Worm (Caenorhabditis elegans) whole organism, early embryonic: Measurements from ENCODE around the gene str-231.

Experiments
- B0310.2 ChIP-seq: sonication (generic microtip); optimal IDR thresholded peaks from 2 replicates; lab custom pipeline; 2016; ENCODE audit warnings: mild to moderate bottlenecking, missing genetic modification characterization, missing compliant biosample characterization
- F13C5.2 ChIP-seq: sonication (generic microtip); optimal IDR thresholded peaks from 2 replicates; lab custom pipeline; 2017; ENCODE audit warnings: mild to moderate bottlenecking, missing genetic modification characterization, inconsistent platforms, missing compliant biosample characterization
- aly-1 ChIP-seq: sonication (generic microtip); optimal IDR thresholded peaks from 2 replicates; lab custom pipeline; 2016; ENCODE audit warnings: missing genetic modification characterization, missing compliant biosample characterization
- ama-1 ChIP-seq: fragments of 150-350 bp; optimal IDR thresholded peaks from 2 replicates; lab custom pipeline; 2014
- ceh-13 ChIP-seq: fragments of 200-800 bp; sonication (Bioruptor generic); optimal IDR thresholded peaks from 2 replicates; lab custom pipeline; 2018; ENCODE audit warnings: mild to moderate bottlenecking, missing genetic modification characterization, missing compliant biosample characterization
- ceh-36 ChIP-seq: sonication (generic microtip); optimal IDR thresholded peaks from 2 replicates; lab custom pipeline; 2016; ENCODE audit warnings: missing genetic modification characterization, inconsistent platforms, missing compliant biosample characterization
- ets-7 ChIP-seq: sonication (generic microtip); optimal IDR thresholded peaks from 2 replicates; lab custom pipeline; 2016; ENCODE audit warnings: missing genotype, missing genetic modification characterization, missing compliant biosample characterization
- flt-1 ChIP-seq: fragments of 200-800 bp; sonication (Bioruptor generic); IDR thresholded peaks from 2 replicates; pipeline ENCODE4 v1.3.6; 2022; ENCODE audit warnings: missing genetic modification characterization, missing compliant biosample characterization
- hmbx-1 ChIP-seq: sonication (generic microtip); optimal IDR thresholded peaks from 2 replicates; lab custom pipeline; 2016; ENCODE audit warnings: mild to moderate bottlenecking, missing genetic modification characterization, missing compliant biosample characterization
- hmg-4 ChIP-seq: fragments of 200-800 bp; sonication (Bioruptor generic); optimal IDR thresholded peaks from 2 replicates; lab custom pipeline; 2018; ENCODE audit warnings: mild to moderate bottlenecking, missing genetic modification characterization, missing compliant biosample characterization
- hnd-1 ChIP-seq: sonication (generic microtip); optimal IDR thresholded peaks from 2 replicates; lab custom pipeline; 2016; ENCODE audit warnings: missing genetic modification characterization, missing compliant biosample characterization
- pes-1 ChIP-seq: fragments of 200-800 bp; sonication (Bioruptor generic); IDR thresholded peaks from 2 replicates; pipeline ENCODE4 v1.3.6; 2022; ENCODE audit warnings: missing genetic modification reagents, missing genetic modification characterization, missing compliant biosample characterization
- scrt-1 ChIP-seq: fragments of 200-800 bp; sonication (Bioruptor generic); IDR thresholded peaks from 2 replicates; pipeline ENCODE4 v1.3.6; 2022; ENCODE audit warnings: missing genetic modification characterization, missing compliant biosample characterization
- sea-1 ChIP-seq: fragments of 200-800 bp; sonication (Bioruptor generic); conservative IDR thresholded peaks from 2 replicates; pipeline ENCODE4 v1.3.6; 2022; ENCODE audit warnings: missing genetic modification characterization, missing compliant biosample characterization
- tbx-11 ChIP-seq: fragments of 200-800 bp; sonication (Bioruptor generic); IDR thresholded peaks from 2 replicates; pipeline ENCODE4 v1.3.6; 2022; ENCODE audit warnings: missing genetic modification characterization, missing compliant biosample characterization
- tbx-37 ChIP-seq: fragments of 200-800 bp; sonication (Bioruptor generic); conservative IDR thresholded peaks from 2 replicates; pipeline ENCODE4 v1.3.6; 2022; ENCODE audit warnings: missing genetic modification reagents, missing genetic modification characterization, missing compliant biosample characterization
- tra-4 ChIP-seq: sonication (generic microtip); optimal IDR thresholded peaks from 2 replicates; lab custom pipeline; 2017; ENCODE audit warnings: missing genetic modification characterization, missing compliant biosample characterization

The str-231 gene

ce11 chrV:16007505-16007904, at the start of gene str-231:
TSS of gene str-231 (minus strand) at chrV:16007605.
- TF ChIP-seq ets-7 (tag; lab: Kevin White, UChicago): no peak

ce11 chrV:16057010-16057463, 49.6 kb upstream of the str-231 start, which contains the start of gene F14H3.5:
TSS of gene F14H3.5 (minus strand) at chrV:16057060.
- TF ChIP-seq B0310.2 (tag; lab: Kevin White, UChicago): no peak
- TF ChIP-seq tra-4 (tag; lab: Kevin White, UChicago): no peak
- TF ChIP-seq flt-1: no peak
- TF ChIP-seq hmbx-1 (tag; lab: Kevin White, UChicago): no peak
- TF ChIP-seq F13C5.2 (tag; lab: Kevin White, UChicago): no peak
- no peak for TF ChIP-seq scrt-1 (GFP tag; lab: Robert Waterston, UW)
- no peak for TF ChIP-seq aly-1 (tag; lab: Kevin White, UChicago)
- no peak for TF ChIP-seq pes-1 (GFP tag; lab: Robert Waterston, UW)
- no peak for TF ChIP-seq ceh-13 (GFP tag; lab: Kevin White, UChicago)
- no peak for TF ChIP-seq sea-1
- no peak for TF ChIP-seq tbx-11 (GFP tag; lab: Robert Waterston, UW)
- TF ChIP-seq ama-1 (lab: Kevin White, UChicago): no peak
- TF ChIP-seq ets-7 (tag; lab: Kevin White, UChicago): no peak
- TF ChIP-seq ceh-36 (tag; lab: Kevin White, UChicago): no peak
- TF ChIP-seq tbx-37 (GFP tag; lab: Robert Waterston, UW): no peak
- no peak for TF ChIP-seq hnd-1 (tag; lab: Kevin White, UChicago)
- TF ChIP-seq hmg-4 (GFP tag; lab: Kevin White, UChicago): no peak

- TF ChIP-seq ceh-13 (GFP tag; lab: Kevin White, UChicago) (no peak), tbx-37 (GFP tag; lab: Robert Waterston, UW) (no peak), aly-1 (tag; lab: Kevin White, UChicago) (no peak)
Observed at ce11 chrV:16055031-16055430, 47.6 kb upstream of the str-231 start, which contains the start of gene F14H3.4. TSS of gene F14H3.4 (minus strand) at chrV:16055072.

- no peak for TF ChIP-seq ets-7 (tag; lab: Kevin White, UChicago)
- no peak for TF ChIP-seq sea-1
- TF ChIP-seq B0310.2 (tag; lab: Kevin White, UChicago): no peak
- no peak for TF ChIP-seq ceh-13 (GFP tag; lab: Kevin White, UChicago)
- TF ChIP-seq ama-1 (lab: Kevin White, UChicago): no peak
- TF ChIP-seq aly-1 (tag; lab: Kevin White, UChicago): no peak
- no peak for TF ChIP-seq scrt-1 (GFP tag; lab: Robert Waterston, UW)
- no peak for TF ChIP-seq hmbx-1 (tag; lab: Kevin White, UChicago)
- TF ChIP-seq flt-1: no peak
- no peak for TF ChIP-seq pes-1 (GFP tag; lab: Robert Waterston, UW)
- no peak for TF ChIP-seq tbx-37 (GFP tag; lab: Robert Waterston, UW)
- no peak for TF ChIP-seq hnd-1 (tag; lab: Kevin White, UChicago)
Observed at ce11 chrV:16053373-16053772, 46.0 kb upstream of the str-231 start, which contains the start of gene F14H3.3. TSS of gene F14H3.3 (minus strand) at chrV:16053473.

ce11 chrV:16049177-16049576, 41.8 kb upstream of the str-231 start, which contains the start of gene best-12:
TSS of gene best-12 (plus strand) at chrV:16049477.
- TF ChIP-seq pes-1 (GFP tag; lab: Robert Waterston, UW): no peak
- TF ChIP-seq ama-1 (lab: Kevin White, UChicago): no peak
- no peak for TF ChIP-seq hmbx-1 (tag; lab: Kevin White, UChicago)
- no peak for TF ChIP-seq sea-1
- TF ChIP-seq hnd-1 (tag; lab: Kevin White, UChicago): no peak
- no peak for TF ChIP-seq aly-1 (tag; lab: Kevin White, UChicago)
- TF ChIP-seq hmg-4 (GFP tag; lab: Kevin White, UChicago): no peak
- no peak for TF ChIP-seq ceh-36 (tag; lab: Kevin White, UChicago)
- TF ChIP-seq flt-1: no peak
- TF ChIP-seq B0310.2 (tag; lab: Kevin White, UChicago): no peak

- no peak for TF ChIP-seq hmg-4 (GFP tag; lab: Kevin White, UChicago)
- TF ChIP-seq pes-1 (GFP tag; lab: Robert Waterston, UW): no peak
- no peak for TF ChIP-seq ama-1 (lab: Kevin White, UChicago)
- no peak for TF ChIP-seq hnd-1 (tag; lab: Kevin White, UChicago)
- TF ChIP-seq ceh-36 (tag; lab: Kevin White, UChicago): no peak
- no peak for TF ChIP-seq aly-1 (tag; lab: Kevin White, UChicago)
- no peak for TF ChIP-seq hmbx-1 (tag; lab: Kevin White, UChicago)
- no peak for TF ChIP-seq flt-1
- no peak for TF ChIP-seq scrt-1 (GFP tag; lab: Robert Waterston, UW)
- TF ChIP-seq F13C5.2 (tag; lab: Kevin White, UChicago): no peak
- TF ChIP-seq sea-1: no peak
- TF ChIP-seq tra-4 (tag; lab: Kevin White, UChicago): no peak
Observed at ce11 chrV:16047508-16047907, 40.1 kb upstream of the str-231 start, which contains the start of gene str-198. TSS of gene str-198 (plus strand) at chrV:16047808.

ce11 chrV:16047052-16047451, 39.6 kb upstream of the str-231 start:
- TF ChIP-seq hmg-4 (GFP tag; lab: Kevin White, UChicago) (no peak), tbx-11 (GFP tag; lab: Robert Waterston, UW) (0 out of 2 replicates have a peak, but pooled peaks have one; percentile 7), tra-4 (tag; lab: Kevin White, UChicago) (no peak)

- no peak for TF ChIP-seq ceh-13 (GFP tag; lab: Kevin White, UChicago)
- TF ChIP-seq tbx-11 (GFP tag; lab: Robert Waterston, UW): no peak
- no peak for TF ChIP-seq F13C5.2 (tag; lab: Kevin White, UChicago)
- TF ChIP-seq sea-1: no peak
- TF ChIP-seq flt-1: no peak
- no peak for TF ChIP-seq B0310.2 (tag; lab: Kevin White, UChicago)
- no peak for TF ChIP-seq pes-1 (GFP tag; lab: Robert Waterston, UW)
Observed at ce11 chrV:16046573-16046972, 39.2 kb upstream of the str-231 start, which contains the start of gene ZK285.2. TSS of gene ZK285.2 (plus strand) at chrV:16046873.
